Fruit fly (Drosophila melanogaster): Measurements from ENCODE around the gene Ack.
A peak's percentile ranks its signal among the peaks of the same experiment; 100 is the strongest.

Ack gene

dm6 chr3L:4108844-4109494 lies 983 bp downstream of the Ack start (continued):
- TF ChIP-seq CG10321 (GFP tag; IDR thresholded peaks at IDR 0.05) (no peak), CG11723 (GFP tag; optimal IDR thresholded peaks at IDR 0.05) (peak; percentile 77), abd-A (tag; optimal IDR thresholded peaks at IDR 0.05) (no peak), Ets65A (GFP tag) (peak; percentile 69), gcm (GFP tag; optimal IDR thresholded peaks at IDR 0.05) (peak; percentile 67), CG13287 (GFP tag; IDR thresholded peaks at IDR 0.05; ENCODE audit: partially characterized antibody) (no peak), CG13624 (GFP tag; optimal IDR thresholded peaks at IDR 0.05) (peak; percentile 56), ap (GFP tag; IDR thresholded peaks at IDR 0.05) (no peak), pb (GFP tag; optimal IDR thresholded peaks at IDR 0.05) (peak; percentile 74), eyg (GFP tag; optimal IDR thresholded peaks at IDR 0.05) (peak; percentile 60), bbx (GFP tag; IDR thresholded peaks at IDR 0.05; ENCODE audit: partially characterized antibody) (no peak), CG12104 (GFP tag; optimal IDR thresholded peaks at IDR 0.05) (peak; percentile 82), CG1529 (GFP tag; optimal IDR thresholded peaks at IDR 0.05) (peak; percentile 62), D19B (GFP tag; optimal IDR thresholded peaks at IDR 0.05) (peak; percentile 60), Mad (GFP tag; optimal IDR thresholded peaks at IDR 0.05) (no peak), CG18764 (GFP tag; optimal IDR thresholded peaks at IDR 0.05) (peak; percentile 42), CG17186 (GFP tag; optimal IDR thresholded peaks at IDR 0.05) (peak; percentile 42), CG14441 (GFP tag; IDR thresholded peaks at IDR 0.05) (peak; percentile 58), ab (GFP tag; optimal IDR thresholded peaks at IDR 0.05) (peak; percentile 33), Dad (GFP tag; optimal IDR thresholded peaks at IDR 0.05) (peak; percentile 52), pho (GFP tag; optimal IDR thresholded peaks at IDR 0.05) (no peak), CG4282 (GFP tag; optimal IDR thresholded peaks at IDR 0.05) (no peak), CG13123 (GFP tag; optimal IDR thresholded peaks at IDR 0.05) (peak; percentile 50), insv (GFP tag; optimal IDR thresholded peaks at IDR 0.05) (peak in 1 of 2 experiments; percentile 26), MBD-R2 (GFP tag; IDR thresholded peaks at IDR 0.05) (0 out of 2 replicates have a peak, but pooled peaks have one; percentile 30), CG12942 (GFP tag; optimal IDR thresholded peaks at IDR 0.05) (peak; percentile 57), org-1 (GFP tag; optimal IDR thresholded peaks at IDR 0.05) (peak; percentile 67), CG6854 (GFP tag; optimal IDR thresholded peaks at IDR 0.05) (peak; percentile 5), Stat92E (GFP tag; optimal IDR thresholded peaks at IDR 0.05) (peak in 1 of 3 experiments; percentile 89), CG3995 (GFP tag; optimal IDR thresholded peaks at IDR 0.05) (peak; percentile 24), CG15269 (tag; optimal IDR thresholded peaks at IDR 0.05) (peak; percentile 85), pita (GFP tag; optimal IDR thresholded peaks at IDR 0.05) (no peak), pum (GFP tag; optimal IDR thresholded peaks at IDR 0.05) (peak; percentile 62), zfh2 (GFP tag; optimal IDR thresholded peaks at IDR 0.05) (peak; percentile 31), NFAT (GFP tag; IDR thresholded peaks at IDR 0.05) (peak; percentile 20; the same call in 1 of the 2 replicates), emc (GFP tag; optimal IDR thresholded peaks at IDR 0.05) (no peak), jigr1 (GFP tag; IDR thresholded peaks at IDR 0.05) (no peak), caup (GFP tag; optimal IDR thresholded peaks at IDR 0.05; ENCODE audit: severe bottlenecking) (peak; percentile 64), CG8290 (GFP tag; optimal IDR thresholded peaks at IDR 0.05) (peak; percentile 64), CG8290 (tag; optimal IDR thresholded peaks at IDR 0.05) (peak in 1 of 2 experiments; percentile 50), Dll (GFP tag; IDR thresholded peaks at IDR 0.05; ENCODE audit: partially characterized antibody) (no peak), CG32532 (GFP tag; IDR thresholded peaks at IDR 0.05) (peak; percentile 59), CG10979 (tag; optimal IDR thresholded peaks at IDR 0.05) (peak; percentile 84), sug (tag; optimal IDR thresholded peaks at IDR 0.05) (peak; percentile 60), CG11093 (GFP tag; IDR thresholded peaks at IDR 0.05) (peak; percentile 68; the same call in 1 of the 3 replicates), CG9817 (tag; optimal IDR thresholded peaks at IDR 0.05) (peak; percentile 46), CG4617 (GFP tag; optimal IDR thresholded peaks at IDR 0.05; ENCODE audit: borderline replicate concordance) (peak; percentile 0), Drgx (GFP tag; IDR thresholded peaks at IDR 0.05) (peak; percentile 67), CG9932 (GFP tag; IDR thresholded peaks at IDR 0.05) (peak; percentile 58; the same call in 1 of the 2 replicates), Sin3A (optimal IDR thresholded peaks at IDR 0.05) (no peak), CG2199 (GFP tag; IDR thresholded peaks at IDR 0.05) (no peak)

Data from whole organism, embryonic.